Worm (Caenorhabditis elegans): Measurements from ENCODE around the gene M01D1.12.
"Not testable (repeated sequence)": the region's sequence is repeated elsewhere in the genome, so short reads cannot be mapped to it uniquely, and the experiment has no call there.

M01D1.12 gene

DNA sequence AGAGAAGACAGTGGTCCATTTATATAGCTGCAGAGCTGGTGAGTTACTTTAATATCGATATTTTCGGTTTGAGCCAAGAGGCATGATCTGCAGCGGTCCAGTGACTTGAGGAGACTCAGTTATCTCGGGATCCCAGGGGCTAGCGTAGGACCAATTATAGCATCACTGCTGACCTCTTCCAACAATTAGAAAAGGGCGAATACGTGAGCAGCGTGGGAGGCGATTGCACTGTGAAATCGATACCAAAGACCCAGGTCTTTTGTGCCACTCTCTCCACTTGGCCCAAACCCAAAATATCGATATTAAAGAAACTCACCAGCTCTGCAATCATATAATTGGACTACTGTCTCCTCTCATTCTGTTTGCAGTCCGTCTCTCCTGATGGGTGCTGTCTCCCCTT is 23.1 kb downstream of the M01D1.12 start, which contains the start of gene fbxb-40:
fbxb-40 (minus strand) TSS at position 101 of the 400 bp plus-strand sequence.
- no peak for TF ChIP-seq blmp-1 (tag; optimal IDR thresholded peaks at IDR 0.05; ENCODE audit: insufficient read depth)
- TF ChIP-seq egl-27 (tag; optimal IDR thresholded peaks at IDR 0.05), result no peak
- TF ChIP-seq dmd-4 (tag; optimal IDR thresholded peaks at IDR 0.05), result no peak
- TF ChIP-seq ZK546.5 (tag; optimal IDR thresholded peaks at IDR 0.05), result no peak
- no peak for TF ChIP-seq mdl-1 (tag; optimal IDR thresholded peaks at IDR 0.05)
- TF ChIP-seq fos-1 (tag; optimal IDR thresholded peaks at IDR 0.05), result no peak
- no peak for TF ChIP-seq nhr-77 (tag; optimal IDR thresholded peaks at IDR 0.05)
- TF ChIP-seq ceh-82 (tag; optimal IDR thresholded peaks at IDR 0.05), result no peak
- TF ChIP-seq skn-1 (tag; optimal IDR thresholded peaks at IDR 0.05), result no peak
- no peak for TF ChIP-seq elt-1 (tag; optimal IDR thresholded peaks at IDR 0.05)
- TF ChIP-seq ztf-1 (GFP tag; conservative IDR thresholded peaks at IDR 0.05), result no peak

DNA sequence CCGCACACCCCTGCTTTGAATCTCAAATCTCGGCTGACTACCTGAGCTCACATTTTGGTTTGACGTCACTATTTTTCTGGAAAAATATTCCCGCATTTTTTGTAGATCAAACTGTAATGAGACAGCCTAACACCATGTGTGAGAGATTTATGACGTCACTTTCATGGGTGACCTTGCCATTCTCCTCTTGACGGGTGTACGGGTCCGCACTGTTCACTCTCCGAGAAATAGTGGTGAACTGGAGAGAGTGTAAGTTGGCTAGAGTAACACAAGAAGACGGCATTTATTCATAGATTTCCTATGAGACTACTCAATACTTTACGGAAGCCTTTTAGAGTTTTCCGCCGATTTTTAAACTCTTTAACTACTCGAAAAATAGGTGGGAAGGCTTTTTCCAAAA is 28.0 kb downstream of the M01D1.12 start, which contains the start of gene K02E7.7:
K02E7.7 (plus strand) TSS at position 301 of the 400 bp plus-strand sequence.
- not testable (repeated sequence) for TF ChIP-seq nhr-10 (tag; optimal IDR thresholded peaks at IDR 0.05); lin-13 (GFP tag; optimal IDR thresholded peaks at IDR 0.05); peb-1 (tag; optimal IDR thresholded peaks at IDR 0.05)

- TF ChIP-seq Y55F3AM.14 (GFP tag; optimal IDR thresholded peaks at IDR 0.05), result no peak
- no peak for TF ChIP-seq elt-1 (tag; optimal IDR thresholded peaks at IDR 0.05)
- no peak for TF ChIP-seq dmd-4 (tag; optimal IDR thresholded peaks at IDR 0.05)
- TF ChIP-seq mbf-1 (tag; optimal IDR thresholded peaks at IDR 0.05), result no peak
- TF ChIP-seq snpc-4 (tag; optimal IDR thresholded peaks at IDR 0.05), result no peak
- no peak for TF ChIP-seq sem-4 (tag; optimal IDR thresholded peaks at IDR 0.05)
- no peak for TF ChIP-seq mab-5 (tag; optimal IDR thresholded peaks at IDR 0.05)
- no peak for TF ChIP-seq nhr-12 (tag; optimal IDR thresholded peaks at IDR 0.05)
- no peak for TF ChIP-seq aly-2 (tag; optimal IDR thresholded peaks at IDR 0.05)
- TF ChIP-seq C34F6.9 (tag; optimal IDR thresholded peaks at IDR 0.05), result no peak
- no peak for TF ChIP-seq R02D3.7 (tag; optimal IDR thresholded peaks at IDR 0.05)
- no peak for TF ChIP-seq ztf-1 (GFP tag; conservative IDR thresholded peaks at IDR 0.05)
- TF ChIP-seq nhr-6 (tag; optimal IDR thresholded peaks at IDR 0.05), result no peak
- no peak for TF ChIP-seq nhr-21 (tag; optimal IDR thresholded peaks at IDR 0.05)
- no peak for TF ChIP-seq ztf-4 (tag; optimal IDR thresholded peaks at IDR 0.05)
- peak; percentile 11 for TF ChIP-seq F13H6.1 (tag; optimal IDR thresholded peaks at IDR 0.05)
- peak; percentile 77 for TF ChIP-seq fos-1 (tag; optimal IDR thresholded peaks at IDR 0.05)
- TF ChIP-seq lin-13 (GFP tag; optimal IDR thresholded peaks at IDR 0.05), result no peak
- TF ChIP-seq sma-3 (GFP tag; optimal IDR thresholded peaks at IDR 0.05), result peak; percentile 14
- TF ChIP-seq alr-1 (tag; optimal IDR thresholded peaks at IDR 0.05), result no peak
- TF ChIP-seq nhr-77 (tag; optimal IDR thresholded peaks at IDR 0.05), result no peak
- peak; percentile 34 for TF ChIP-seq sma-9 (GFP tag; optimal IDR thresholded peaks at IDR 0.05)
- no peak for TF ChIP-seq sma-9 (tag; optimal IDR thresholded peaks at IDR 0.05)
- no peak for TF ChIP-seq ZK546.5 (tag; optimal IDR thresholded peaks at IDR 0.05)
- no peak for TF ChIP-seq crh-2 (tag; optimal IDR thresholded peaks at IDR 0.05)
Measured at ce11 chrII:1056844-1057243, 30.1 kb downstream of the M01D1.12 start.

- not testable (repeated sequence) for TF ChIP-seq peb-1, nhr-129, unc-39 (tag; optimal IDR thresholded peaks at IDR 0.05)
Measured at ce11 chrII:1060702-1061101, 33.9 kb downstream of the M01D1.12 start, which contains the start of gene btb-10. btb-10 (minus strand) TSS chrII:1060802.

- peak; percentile 12 for TF ChIP-seq fos-1 (tag; optimal IDR thresholded peaks at IDR 0.05)
- no peak for TF ChIP-seq peb-1 (tag; optimal IDR thresholded peaks at IDR 0.05)
- TF ChIP-seq alr-1 (tag; optimal IDR thresholded peaks at IDR 0.05), result no peak
Measured at ce11 chrII:1063926-1064325, 37.2 kb downstream of the M01D1.12 start.

DNA sequence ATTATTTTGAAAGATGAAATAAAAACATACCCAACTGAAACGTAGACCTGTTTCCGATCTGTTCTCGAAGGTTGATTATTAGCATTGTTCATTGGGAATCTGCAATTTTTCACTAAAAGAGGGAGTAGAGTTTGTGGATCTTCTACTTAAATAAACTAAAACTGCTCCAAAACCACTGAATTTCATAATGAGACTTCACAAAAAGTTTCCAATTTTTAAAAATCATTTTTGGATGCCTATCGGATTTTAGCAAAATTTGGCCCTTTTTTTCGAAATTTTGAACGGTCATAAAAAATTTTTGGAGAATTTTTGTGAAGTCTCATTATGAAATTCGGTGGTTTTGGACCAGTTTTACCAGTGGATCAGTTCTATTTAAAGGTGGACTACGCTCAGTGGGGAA is 40.1 kb downstream of the M01D1.12 start, which contains the start of gene K02E7.10:
K02E7.10 (minus strand) TSS at position 101 of the 400 bp plus-strand sequence.
- no peak for TF ChIP-seq Y55F3AM.14 (GFP tag; optimal IDR thresholded peaks at IDR 0.05)
- TF ChIP-seq mbf-1 (tag; optimal IDR thresholded peaks at IDR 0.05), result no peak
- no peak for TF ChIP-seq sem-4 (tag; optimal IDR thresholded peaks at IDR 0.05)
- TF ChIP-seq nhr-129 (tag; optimal IDR thresholded peaks at IDR 0.05), result no peak
- TF ChIP-seq nhr-21 (tag; optimal IDR thresholded peaks at IDR 0.05), result no peak
- TF ChIP-seq nhr-25 (tag; optimal IDR thresholded peaks at IDR 0.05), result no peak
- TF ChIP-seq nhr-77 (tag; optimal IDR thresholded peaks at IDR 0.05), result no peak
- no peak for TF ChIP-seq gmeb-1 (tag; optimal IDR thresholded peaks at IDR 0.05)
- TF ChIP-seq peb-1 (tag; optimal IDR thresholded peaks at IDR 0.05), result no peak
- no peak for TF ChIP-seq dmd-4 (tag; optimal IDR thresholded peaks at IDR 0.05)
- TF ChIP-seq zag-1 (tag; optimal IDR thresholded peaks at IDR 0.05), result no peak
- TF ChIP-seq sma-3 (GFP tag; optimal IDR thresholded peaks at IDR 0.05), result no peak
- no peak for TF ChIP-seq skn-1 (tag; optimal IDR thresholded peaks at IDR 0.05)
- no peak for TF ChIP-seq nhr-12 (tag; optimal IDR thresholded peaks at IDR 0.05)
- TF ChIP-seq unc-62 (GFP tag; optimal IDR thresholded peaks at IDR 0.05), result no peak
- TF ChIP-seq ztf-1 (GFP tag; conservative IDR thresholded peaks at IDR 0.05), result no peak

Data from whole organism, L2 larva.